Worm (Caenorhabditis elegans): ENCODE measurements around the gene C18A3.10.

C18A3.10 gene

ce11 chrII:5701485-5701884, 14.2 kb downstream of the C18A3.10 start (continued):
- TF ChIP-seq C16A3.4 (tag; optimal IDR thresholded peaks at IDR 0.05), result peak; percentile 21
- no peak for TF ChIP-seq hlh-17 (GFP tag; optimal IDR thresholded peaks at IDR 0.05; ENCODE audit: borderline replicate concordance)
- TF ChIP-seq nhr-11 (tag; optimal IDR thresholded peaks at IDR 0.05), result no peak
- TF ChIP-seq nhr-237 (tag; optimal IDR thresholded peaks at IDR 0.05), result no peak
- TF ChIP-seq alr-1 (tag; optimal IDR thresholded peaks at IDR 0.05; ENCODE audit: borderline replicate concordance), result no peak
- TF ChIP-seq xbp-1 (tag; optimal IDR thresholded peaks at IDR 0.05), result peak; percentile 67
- peak in 1 of 6 experiments; percentile 35 for TF ChIP-seq elt-3 (tag; optimal IDR thresholded peaks at IDR 0.05)
- TF ChIP-seq fkh-4 (tag; optimal IDR thresholded peaks at IDR 0.05; ENCODE audit: borderline replicate concordance), result no peak
- peak; percentile 87 for TF ChIP-seq nhr-90 (tag; optimal IDR thresholded peaks at IDR 0.05; ENCODE audit: poor library complexity)
- TF ChIP-seq mdl-1 (tag; optimal IDR thresholded peaks at IDR 0.05), result peak in 1 of 2 experiments; percentile 73
- peak; percentile 91 for TF ChIP-seq nhr-85 (tag)
- peak; percentile 12 for TF ChIP-seq ztf-4 (tag; optimal IDR thresholded peaks at IDR 0.05)
- peak; percentile 58 for TF ChIP-seq zip-4 (GFP tag; optimal IDR thresholded peaks at IDR 0.05)
- TF ChIP-seq mef-2 (tag; optimal IDR thresholded peaks at IDR 0.05), result no peak
- TF ChIP-seq Y116A8C.19 (tag; optimal IDR thresholded peaks at IDR 0.05; ENCODE audit: borderline replicate concordance), result no peak
- no peak for TF ChIP-seq ets-5 (GFP tag; IDR thresholded peaks at IDR 0.05)
- TF ChIP-seq snpc-4 (tag; optimal IDR thresholded peaks at IDR 0.05), result peak; percentile 99
- no peak for TF ChIP-seq unc-62 (GFP tag; optimal IDR thresholded peaks at IDR 0.05)
- no peak for TF ChIP-seq pqm-1 (tag; optimal IDR thresholded peaks at IDR 0.05)
- TF ChIP-seq egl-13 (tag; optimal IDR thresholded peaks at IDR 0.05), result no peak
- peak; percentile 56 to 69 for TF ChIP-seq efl-1 (optimal IDR thresholded peaks at IDR 0.05)
- TF ChIP-seq efl-1 (GFP tag; optimal IDR thresholded peaks at IDR 0.05 in 1 of 2), result peak; percentile 32 to 95
- peak; percentile 54 for TF ChIP-seq sup-37 (GFP tag; optimal IDR thresholded peaks at IDR 0.05)
- no peak for TF ChIP-seq hpl-2 (GFP tag; optimal IDR thresholded peaks at IDR 0.05)
- TF ChIP-seq tbx-2 (tag; optimal IDR thresholded peaks at IDR 0.05), result peak; percentile 75
- peak; percentile 40 to 50 (median 43) for TF ChIP-seq dpl-1 (GFP tag; optimal IDR thresholded peaks at IDR 0.05)
- no peak for TF ChIP-seq fkh-8 (tag; optimal IDR thresholded peaks at IDR 0.05)
- peak; percentile 40 for TF ChIP-seq unc-86 (tag; optimal IDR thresholded peaks at IDR 0.05)
- no peak for TF ChIP-seq unc-98 (GFP tag; IDR thresholded peaks at IDR 0.05)
- TF ChIP-seq unc-130 (tag; optimal IDR thresholded peaks at IDR 0.05), result peak; percentile 43
- peak; percentile 78 for TF ChIP-seq nhr-20 (tag; optimal IDR thresholded peaks at IDR 0.05)
- peak; percentile 58 for TF ChIP-seq irx-1 (tag; optimal IDR thresholded peaks at IDR 0.05)
- TF ChIP-seq lin-39 (tag; optimal IDR thresholded peaks at IDR 0.05), result peak; percentile 87
- TF ChIP-seq mep-1 (tag; optimal IDR thresholded peaks at IDR 0.05), result peak; percentile 51
- peak; percentile 9 for TF ChIP-seq jun-1 (tag; optimal IDR thresholded peaks at IDR 0.05)
- peak; percentile 67 for TF ChIP-seq grh-1 (GFP tag; IDR thresholded peaks at IDR 0.05)
- TF ChIP-seq nhr-47 (tag; optimal IDR thresholded peaks at IDR 0.05), result peak; percentile 89
- TF ChIP-seq lin-35 (GFP tag; optimal IDR thresholded peaks at IDR 0.05), result peak; percentile 45 to 72
- TF ChIP-seq ceh-82 (tag; optimal IDR thresholded peaks at IDR 0.05), result peak; percentile 44 to 80 (median 70)
- no peak for TF ChIP-seq nhr-28 (tag; optimal IDR thresholded peaks at IDR 0.05)
- no peak for TF ChIP-seq nhr-76 (tag; optimal IDR thresholded peaks at IDR 0.05)
- peak; percentile 70 for TF ChIP-seq fos-1 (tag; optimal IDR thresholded peaks at IDR 0.05)
- no peak for TF ChIP-seq aha-1 (tag; optimal IDR thresholded peaks at IDR 0.05)
- peak; percentile 60 for TF ChIP-seq nhr-77 (tag; optimal IDR thresholded peaks at IDR 0.05)
- TF ChIP-seq ces-1 (GFP tag; optimal IDR thresholded peaks at IDR 0.05), result no peak
- TF ChIP-seq ama-1 (optimal IDR thresholded peaks at IDR 0.05), result peak; percentile 84
- TF ChIP-seq blmp-1 (tag; optimal IDR thresholded peaks at IDR 0.05), result peak; percentile 17
- no peak for TF ChIP-seq C34B4.2 (tag; optimal IDR thresholded peaks at IDR 0.05)
- no peak for TF ChIP-seq hlh-4 (tag; optimal IDR thresholded peaks at IDR 0.05)
- no peak for TF ChIP-seq fkh-10 (GFP tag; optimal IDR thresholded peaks at IDR 0.05)
- no peak for TF ChIP-seq unc-30 (tag; optimal IDR thresholded peaks at IDR 0.05)
- peak; percentile 55 to 77 for TF ChIP-seq lsy-2 (tag; optimal IDR thresholded peaks at IDR 0.05)
- TF ChIP-seq elt-2 (tag; optimal IDR thresholded peaks at IDR 0.05), result peak; percentile 87
- TF ChIP-seq aly-2 (tag; optimal IDR thresholded peaks at IDR 0.05), result peak; percentile 49

Data from whole organism, L1 larva.